Worm (Caenorhabditis elegans): Measurements from ENCODE around the gene npr-38.

npr-38 gene

DNA sequence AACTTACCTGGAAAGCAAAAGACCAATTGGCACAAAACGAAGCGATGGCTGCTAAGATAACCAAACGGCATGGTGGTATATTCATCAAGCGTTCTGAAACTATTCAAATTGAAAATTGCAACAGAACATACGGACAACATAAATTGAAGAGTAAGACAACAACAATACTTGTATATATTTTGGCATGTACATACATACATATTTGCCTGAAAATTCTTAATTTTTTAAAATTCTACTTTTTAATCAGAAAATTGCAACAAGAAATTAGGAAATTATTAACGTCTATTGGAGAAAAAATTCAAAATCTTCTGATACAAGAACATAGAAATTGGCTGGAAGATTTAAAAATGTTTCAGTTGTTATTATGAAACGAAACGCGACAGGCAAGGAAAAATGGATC lies 26.5 kb downstream of the npr-38 start, which contains the start of gene C03B1.13:
C03B1.13 (minus strand) TSS at position 101 of the 400 bp plus-strand sequence.
- TF ChIP-seq scrt-1 (GFP tag; IDR thresholded peaks at IDR 0.05) (no peak), hmbx-1 (tag; optimal IDR thresholded peaks at IDR 0.05) (no peak), aly-1 (tag; optimal IDR thresholded peaks at IDR 0.05) (no peak), hnd-1 (tag; optimal IDR thresholded peaks at IDR 0.05) (no peak), hmg-4 (GFP tag; optimal IDR thresholded peaks at IDR 0.05) (no peak), tbx-37 (GFP tag; conservative IDR thresholded peaks at IDR 0.05) (no peak), sea-1 (GFP tag; conservative IDR thresholded peaks at IDR 0.05) (no peak), F13C5.2 (tag; optimal IDR thresholded peaks at IDR 0.05) (no peak), ceh-13 (GFP tag; optimal IDR thresholded peaks at IDR 0.05) (no peak), ets-7 (tag; optimal IDR thresholded peaks at IDR 0.05) (no peak), flt-1 (GFP tag; IDR thresholded peaks at IDR 0.05) (no peak), B0310.2 (tag; optimal IDR thresholded peaks at IDR 0.05) (no peak)

DNA sequence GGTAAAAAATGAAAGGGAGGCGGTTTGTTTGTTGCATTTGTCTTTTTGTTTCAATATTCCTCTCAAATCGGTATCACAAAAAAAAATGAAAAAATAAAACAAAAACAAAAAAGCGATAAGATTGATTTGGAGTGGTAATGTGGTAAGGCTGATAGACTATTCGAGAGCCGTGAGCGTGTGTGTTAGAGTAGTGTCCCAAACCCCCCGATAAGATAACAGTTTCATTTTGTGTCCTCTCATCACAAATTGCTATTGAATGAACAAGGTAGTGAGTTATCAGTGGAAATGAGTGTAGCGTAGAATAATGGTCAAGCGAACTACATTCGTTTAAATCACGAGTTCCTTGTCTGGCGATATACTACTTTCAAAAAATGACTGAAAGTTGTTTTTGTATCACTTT lies 27.0 kb downstream of the npr-38 start:
- TF ChIP-seq ceh-36 (tag; optimal IDR thresholded peaks at IDR 0.05), result no peak
- TF ChIP-seq hnd-1 (tag; optimal IDR thresholded peaks at IDR 0.05), result no peak
- TF ChIP-seq hmg-4 (GFP tag; optimal IDR thresholded peaks at IDR 0.05), result no peak
- TF ChIP-seq hmbx-1 (tag; optimal IDR thresholded peaks at IDR 0.05), result no peak

DNA sequence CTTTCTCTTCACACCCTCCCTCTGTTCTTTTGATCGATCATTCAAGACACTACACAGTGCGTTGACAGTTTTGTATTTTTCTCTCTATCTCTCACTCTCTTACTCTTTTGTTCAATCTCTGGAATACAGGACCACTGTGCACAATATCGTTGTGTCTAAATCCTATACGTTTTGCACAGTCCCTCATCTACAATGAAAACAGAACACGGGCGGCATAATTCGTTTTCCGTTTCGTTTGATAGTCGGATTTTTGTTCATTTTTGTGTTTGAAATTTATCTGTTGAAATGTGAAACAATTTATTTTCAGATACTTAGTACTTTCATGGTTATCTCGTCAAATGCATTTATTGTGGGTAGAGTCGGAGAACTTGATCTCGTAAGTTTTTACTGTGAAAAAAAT lies 30.0 kb downstream of the npr-38 start, which contains the start of gene C03B1.7:
C03B1.7 (plus strand) TSS at position 301 of the 400 bp plus-strand sequence.
- TF ChIP-seq hnd-1 (tag; optimal IDR thresholded peaks at IDR 0.05) (no peak), aly-1 (tag; optimal IDR thresholded peaks at IDR 0.05) (no peak), B0310.2 (tag; optimal IDR thresholded peaks at IDR 0.05) (no peak)

DNA sequence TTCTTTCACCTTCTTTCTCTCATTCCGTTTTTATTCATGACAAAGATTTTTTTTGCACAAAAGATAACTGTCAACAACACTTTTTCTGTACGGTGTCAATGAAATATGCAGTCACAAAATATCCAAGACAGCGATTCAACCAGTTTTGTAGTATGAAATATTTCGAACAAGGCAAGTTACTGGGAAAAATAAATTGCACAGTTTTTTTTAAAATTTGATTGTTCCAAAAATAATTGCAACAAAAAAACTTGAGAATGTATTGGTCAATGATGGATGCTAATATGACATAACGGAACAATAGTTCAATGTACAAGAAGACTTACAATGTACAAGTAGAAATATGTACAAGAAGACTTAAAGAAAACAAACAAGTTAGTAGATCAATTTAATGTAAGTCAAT lies 34.3 kb downstream of the npr-38 start:
- TF ChIP-seq ama-1 (optimal IDR thresholded peaks at IDR 0.05) (no peak), tbx-37 (GFP tag; conservative IDR thresholded peaks at IDR 0.05) (no peak), hmg-4 (GFP tag; optimal IDR thresholded peaks at IDR 0.05) (no peak), aly-1 (tag; optimal IDR thresholded peaks at IDR 0.05) (no peak), tbx-11 (GFP tag; IDR thresholded peaks at IDR 0.05) (no peak), hnd-1 (tag; optimal IDR thresholded peaks at IDR 0.05) (no peak), ceh-36 (tag; optimal IDR thresholded peaks at IDR 0.05) (no peak), pes-1 (GFP tag; IDR thresholded peaks at IDR 0.05) (no peak), hmbx-1 (tag; optimal IDR thresholded peaks at IDR 0.05) (no peak), tra-4 (tag; optimal IDR thresholded peaks at IDR 0.05) (no peak), sea-1 (GFP tag; conservative IDR thresholded peaks at IDR 0.05) (no peak), scrt-1 (GFP tag; IDR thresholded peaks at IDR 0.05) (no peak), F13C5.2 (tag; optimal IDR thresholded peaks at IDR 0.05) (no peak), flt-1 (GFP tag; IDR thresholded peaks at IDR 0.05) (no peak), ets-7 (tag; optimal IDR thresholded peaks at IDR 0.05) (no peak)

DNA sequence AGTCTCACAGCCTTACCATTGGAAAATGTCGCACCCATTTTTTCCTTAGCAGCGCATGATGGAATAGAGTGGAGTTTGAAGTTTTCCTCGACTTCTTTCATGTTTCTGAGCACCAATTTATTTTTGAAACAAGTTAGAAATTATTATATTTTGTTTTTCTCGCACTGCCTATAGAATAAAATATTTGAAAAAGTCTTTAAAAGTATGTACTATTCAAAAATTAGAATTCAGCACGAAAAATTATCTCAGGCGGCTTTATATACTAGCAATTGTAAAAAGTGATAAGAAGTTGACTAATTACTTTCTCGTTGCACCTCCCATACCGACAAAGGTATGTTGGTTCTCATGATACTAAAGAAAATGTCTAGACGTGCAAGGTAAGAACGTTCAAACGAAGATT lies 35.5 kb downstream of the npr-38 start, which contains the start of gene C03B1.9:
C03B1.9 (minus strand) TSS at position 101 of the 400 bp plus-strand sequence.
- TF ChIP-seq F13C5.2 (tag; optimal IDR thresholded peaks at IDR 0.05) (no peak), hnd-1 (tag; optimal IDR thresholded peaks at IDR 0.05) (no peak), tbx-11 (GFP tag; IDR thresholded peaks at IDR 0.05) (no peak), scrt-1 (GFP tag; IDR thresholded peaks at IDR 0.05) (no peak), aly-1 (tag; optimal IDR thresholded peaks at IDR 0.05) (no peak), tra-4 (tag; optimal IDR thresholded peaks at IDR 0.05) (no peak), sea-1 (GFP tag; conservative IDR thresholded peaks at IDR 0.05) (no peak), ceh-13 (GFP tag; optimal IDR thresholded peaks at IDR 0.05) (no peak), ceh-36 (tag; optimal IDR thresholded peaks at IDR 0.05) (no peak), B0310.2 (tag; optimal IDR thresholded peaks at IDR 0.05) (no peak), tbx-37 (GFP tag; conservative IDR thresholded peaks at IDR 0.05) (no peak), flt-1 (GFP tag; IDR thresholded peaks at IDR 0.05) (no peak)

DNA sequence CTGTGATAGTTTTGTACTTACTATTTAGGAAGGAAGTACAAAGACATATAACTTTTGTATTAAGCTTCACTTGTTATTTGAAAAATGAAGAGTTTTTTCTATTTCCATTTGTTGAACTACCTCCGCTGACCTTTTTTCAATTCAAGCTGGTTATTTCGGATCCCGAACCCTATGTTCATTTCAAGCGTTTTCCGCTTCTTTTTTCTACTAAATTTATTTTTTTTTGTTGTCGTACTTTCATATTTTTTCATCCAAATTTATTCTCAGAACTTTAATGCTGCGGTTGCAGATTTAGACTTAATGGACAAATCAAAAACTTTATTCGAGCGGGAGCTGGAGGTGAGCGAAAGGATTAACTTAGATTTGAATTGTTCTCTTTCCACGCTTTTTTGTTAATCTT lies 38.5 kb downstream of the npr-38 start, which contains the start of gene C03B1.6:
C03B1.6 (plus strand) TSS at position 301 of the 400 bp plus-strand sequence.
- TF ChIP-seq tra-4 (tag; optimal IDR thresholded peaks at IDR 0.05) (no peak), sea-1 (GFP tag; conservative IDR thresholded peaks at IDR 0.05) (no peak), tbx-37 (GFP tag; conservative IDR thresholded peaks at IDR 0.05) (no peak), ceh-36 (tag; optimal IDR thresholded peaks at IDR 0.05) (no peak), B0310.2 (tag; optimal IDR thresholded peaks at IDR 0.05) (no peak), tbx-11 (GFP tag; IDR thresholded peaks at IDR 0.05) (no peak), pes-1 (GFP tag; IDR thresholded peaks at IDR 0.05) (no peak), ama-1 (optimal IDR thresholded peaks at IDR 0.05) (no peak), ceh-13 (GFP tag; optimal IDR thresholded peaks at IDR 0.05) (no peak), flt-1 (GFP tag; IDR thresholded peaks at IDR 0.05) (no peak), ets-7 (tag; optimal IDR thresholded peaks at IDR 0.05) (no peak), scrt-1 (GFP tag; IDR thresholded peaks at IDR 0.05) (no peak), hmg-4 (GFP tag; optimal IDR thresholded peaks at IDR 0.05) (no peak), hnd-1 (tag; optimal IDR thresholded peaks at IDR 0.05) (no peak), hmbx-1 (tag; optimal IDR thresholded peaks at IDR 0.05) (no peak), F13C5.2 (tag; optimal IDR thresholded peaks at IDR 0.05) (no peak), aly-1 (tag; optimal IDR thresholded peaks at IDR 0.05) (no peak)

DNA sequence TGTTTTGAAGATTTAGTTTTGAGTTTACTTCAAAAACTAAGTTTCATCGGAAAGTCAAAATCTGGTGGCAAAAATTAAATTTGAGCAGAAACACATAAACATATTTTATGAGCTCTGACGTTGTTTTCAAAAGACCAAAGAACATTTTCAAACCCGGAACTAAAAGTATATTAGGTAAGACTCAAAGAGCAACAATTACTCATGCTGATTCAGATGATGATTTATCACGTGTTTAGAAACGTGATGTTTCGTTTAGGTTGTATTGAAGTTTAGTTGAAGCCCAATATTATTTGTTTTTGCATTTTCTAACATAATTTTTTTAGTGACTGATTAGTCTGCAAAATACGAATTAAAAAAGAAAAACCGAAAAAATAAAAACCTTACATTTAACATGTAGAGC lies 42.3 kb downstream of the npr-38 start:
- TF ChIP-seq tbx-11 (GFP tag; IDR thresholded peaks at IDR 0.05) (no peak), F13C5.2 (tag; optimal IDR thresholded peaks at IDR 0.05) (no peak), ama-1 (optimal IDR thresholded peaks at IDR 0.05) (no peak), ceh-36 (tag; optimal IDR thresholded peaks at IDR 0.05) (no peak), hnd-1 (tag; optimal IDR thresholded peaks at IDR 0.05) (no peak), ceh-13 (GFP tag; optimal IDR thresholded peaks at IDR 0.05) (no peak), hmg-4 (GFP tag; optimal IDR thresholded peaks at IDR 0.05) (no peak), tra-4 (tag; optimal IDR thresholded peaks at IDR 0.05) (no peak)

DNA sequence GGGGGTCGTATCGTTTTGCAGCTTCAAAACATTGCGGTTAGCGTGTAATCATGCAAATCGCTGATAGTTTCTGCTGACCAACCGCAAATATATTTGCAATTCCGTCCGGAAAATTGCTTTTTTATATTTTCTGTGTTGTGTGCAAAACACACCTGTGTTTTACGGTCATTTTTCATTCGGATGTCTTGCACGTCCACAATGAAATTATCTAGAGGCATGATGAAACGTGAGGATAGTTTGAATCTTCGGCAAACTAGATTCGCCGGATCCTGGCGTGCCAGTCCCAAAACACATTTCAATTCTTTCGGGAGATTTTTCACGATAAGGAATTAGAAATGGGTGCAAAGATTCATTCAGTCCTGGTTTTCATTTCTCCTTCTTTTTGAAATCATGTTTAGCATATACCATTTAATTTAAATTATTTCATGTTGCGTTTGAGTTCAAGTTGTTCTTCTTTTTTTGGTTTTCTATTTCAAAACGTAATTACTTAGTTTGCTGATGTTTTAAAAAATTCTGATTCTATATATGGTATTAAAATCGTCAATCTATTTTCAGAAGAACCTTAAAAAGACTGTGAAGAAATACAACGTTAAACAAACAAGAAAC lies 43.6 kb downstream of the npr-38 start, which contains the start of gene C03B1.5:
C03B1.5 (plus strand) TSS at position 556 of the 606 bp plus-strand sequence.
- TF ChIP-seq pes-1 (GFP tag; IDR thresholded peaks at IDR 0.05), result no peak
- no peak for TF ChIP-seq ceh-13 (GFP tag; optimal IDR thresholded peaks at IDR 0.05)
- no peak for TF ChIP-seq ets-7 (tag; optimal IDR thresholded peaks at IDR 0.05)
- TF ChIP-seq hnd-1 (tag; optimal IDR thresholded peaks at IDR 0.05), result no peak
- TF ChIP-seq ama-1 (optimal IDR thresholded peaks at IDR 0.05), result no peak
- no peak for TF ChIP-seq scrt-1 (GFP tag; IDR thresholded peaks at IDR 0.05)
- TF ChIP-seq F13C5.2 (tag; optimal IDR thresholded peaks at IDR 0.05), result no peak
- TF ChIP-seq tbx-37 (GFP tag; conservative IDR thresholded peaks at IDR 0.05), result no peak
- TF ChIP-seq tra-4 (tag; optimal IDR thresholded peaks at IDR 0.05), result no peak
- TF ChIP-seq flt-1 (GFP tag; IDR thresholded peaks at IDR 0.05), result no peak
- TF ChIP-seq ceh-36 (tag; optimal IDR thresholded peaks at IDR 0.05), result no peak
- no peak for TF ChIP-seq tbx-11 (GFP tag; IDR thresholded peaks at IDR 0.05)
- no peak for TF ChIP-seq hmg-4 (GFP tag; optimal IDR thresholded peaks at IDR 0.05)
- no peak for TF ChIP-seq aly-1 (tag; optimal IDR thresholded peaks at IDR 0.05)
- no peak for TF ChIP-seq sea-1 (GFP tag; conservative IDR thresholded peaks at IDR 0.05)
- no peak for TF ChIP-seq hmbx-1 (tag; optimal IDR thresholded peaks at IDR 0.05)
- no peak for TF ChIP-seq B0310.2 (tag; optimal IDR thresholded peaks at IDR 0.05)

Measured in whole organism, early embryonic.